Fruit fly (Drosophila melanogaster): ENCODE results near the gene CG15602.
A peak's percentile ranks its signal among the peaks of the same experiment; 100 is the strongest.

CG15602 gene

DNA sequence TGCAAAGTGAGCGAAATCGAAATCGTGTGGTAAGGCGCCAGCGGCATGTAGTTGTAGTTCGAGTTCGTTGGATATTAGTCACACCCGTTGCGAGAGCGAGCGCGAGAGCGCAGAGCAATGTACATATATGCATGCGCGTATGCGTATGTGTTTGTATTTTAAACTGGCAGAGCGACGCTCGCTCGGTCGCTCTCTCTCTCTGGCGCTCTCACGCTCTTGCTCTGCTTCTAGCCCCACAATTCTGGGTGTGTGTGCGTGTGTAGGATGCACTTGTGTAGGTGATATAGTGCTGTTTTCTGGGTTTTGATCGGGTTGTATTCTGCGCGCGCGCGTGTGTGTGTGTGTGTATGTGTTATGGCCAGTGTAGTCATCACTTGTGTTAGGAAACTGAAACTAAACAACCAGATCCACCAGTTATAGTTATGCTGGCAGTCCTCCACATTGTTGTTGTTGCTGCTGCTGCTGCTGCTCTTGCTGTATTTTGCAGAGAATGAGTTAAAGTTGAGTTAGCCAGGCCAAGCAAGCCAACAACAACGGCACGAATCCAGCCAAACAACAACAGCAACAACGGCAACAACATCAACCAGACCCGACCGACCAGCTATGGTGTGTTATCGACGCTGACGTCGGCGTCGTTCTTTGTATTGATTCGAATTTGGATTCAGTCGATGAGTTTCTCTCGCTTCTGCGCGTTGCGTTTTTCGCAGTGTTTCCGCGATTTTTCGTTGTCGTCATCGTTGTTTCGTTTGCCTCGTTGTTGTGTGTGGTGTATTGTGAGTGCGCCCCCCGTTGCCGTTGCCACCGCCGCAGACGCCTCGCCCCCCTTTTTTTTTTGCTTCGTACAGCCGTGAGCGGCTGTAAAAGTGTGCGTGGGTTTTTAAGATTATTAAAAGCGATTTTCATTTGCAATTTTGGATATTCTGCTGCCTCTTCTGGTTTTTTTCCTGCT is 12.7 kb downstream of the CG15602 start (continued):
- TF ChIP-seq dmrt93B (GFP tag; optimal IDR thresholded peaks at IDR 0.05), result no peak
- peak; percentile 93 for TF ChIP-seq Vsx2 (GFP tag; optimal IDR thresholded peaks at IDR 0.05; ENCODE audit: partially characterized antibody)
- TF ChIP-seq Hnf4 (GFP tag; optimal IDR thresholded peaks at IDR 0.05), result peak; percentile 2
- TF ChIP-seq Myc (optimal IDR thresholded peaks at IDR 0.05), result no peak
- peak; percentile 44 for TF ChIP-seq sage (GFP tag; optimal IDR thresholded peaks at IDR 0.05)
- TF ChIP-seq OdsH (GFP tag; optimal IDR thresholded peaks at IDR 0.05), result peak; percentile 17
- peak; percentile 50 for TF ChIP-seq Jra (GFP tag; optimal IDR thresholded peaks at IDR 0.05)
- TF ChIP-seq dsf (GFP tag; optimal IDR thresholded peaks at IDR 0.05; ENCODE audit: borderline replicate concordance), result peak; percentile 40
- TF ChIP-seq Mio (GFP tag; optimal IDR thresholded peaks at IDR 0.05), result no peak
- no peak for TF ChIP-seq pan (optimal IDR thresholded peaks at IDR 0.05)

DNA sequence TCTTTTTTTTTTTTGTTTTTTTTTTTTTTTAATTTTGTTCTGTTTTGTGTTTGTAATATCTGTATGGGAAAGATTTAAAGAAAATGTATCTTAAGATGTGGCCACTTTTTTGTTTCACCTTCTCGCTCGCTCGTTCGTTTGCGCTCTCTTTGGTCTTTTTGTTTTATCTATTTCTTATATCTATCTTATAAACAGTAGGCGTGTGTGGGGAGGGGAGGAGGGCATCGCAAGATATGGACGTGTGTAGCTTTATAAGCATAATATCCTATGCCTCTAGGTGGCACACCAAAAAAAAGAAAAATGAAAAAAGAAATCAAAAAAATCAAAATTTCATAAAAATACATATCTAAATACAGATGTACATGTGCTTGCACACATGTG is 13.4 kb downstream of the CG15602 start:
- TF ChIP-seq Abd-B (GFP tag; optimal IDR thresholded peaks at IDR 0.05) (no peak), Dif (GFP tag; optimal IDR thresholded peaks at IDR 0.05; ENCODE audit: partially characterized antibody) (no peak), OdsH (GFP tag; optimal IDR thresholded peaks at IDR 0.05) (no peak), CrebA (GFP tag; optimal IDR thresholded peaks at IDR 0.05; ENCODE audit: borderline replicate concordance) (no peak), pan (optimal IDR thresholded peaks at IDR 0.05) (no peak), fru (GFP tag; optimal IDR thresholded peaks at IDR 0.05) (no peak), h (GFP tag; optimal IDR thresholded peaks at IDR 0.05) (no peak)

DNA sequence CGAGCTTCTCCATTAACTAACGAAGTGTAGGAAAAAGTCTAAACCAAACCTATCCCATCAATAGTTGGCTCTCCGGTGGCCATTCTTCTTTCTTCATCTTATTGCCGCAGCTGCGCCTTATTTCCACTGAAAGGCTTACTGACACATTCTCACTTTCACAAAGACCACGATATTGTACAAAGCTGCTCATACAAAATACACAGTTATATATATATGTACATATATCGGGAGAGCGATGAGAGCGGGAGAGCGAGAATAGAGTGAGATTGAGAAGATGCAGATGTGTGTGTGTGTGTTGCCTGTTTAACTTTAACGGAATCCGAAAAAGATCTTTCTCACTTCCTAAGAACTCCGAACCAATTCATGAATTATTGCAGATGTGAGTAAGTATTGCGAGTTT is 14.0 kb downstream of the CG15602 start:
- TF ChIP-seq sage (GFP tag; optimal IDR thresholded peaks at IDR 0.05) (peak; percentile 49), tai (GFP tag; optimal IDR thresholded peaks at IDR 0.05) (peak; percentile 17), usp (GFP tag; optimal IDR thresholded peaks at IDR 0.05) (no peak), Dif (GFP tag; optimal IDR thresholded peaks at IDR 0.05; ENCODE audit: partially characterized antibody) (peak; percentile 72), GATAd (GFP tag; optimal IDR thresholded peaks at IDR 0.05) (no peak), fru (GFP tag; optimal IDR thresholded peaks at IDR 0.05) (peak; percentile 20), dl (GFP tag; optimal IDR thresholded peaks at IDR 0.05; ENCODE audit: insufficient read depth in 1 of 2, partially characterized antibody in 2 of 2) (peak in 1 of 2 experiments; percentile 79), N (GFP tag; optimal IDR thresholded peaks at IDR 0.05) (peak; percentile 17), Hr78 (GFP tag; optimal IDR thresholded peaks at IDR 0.05) (no peak), Vsx2 (GFP tag; optimal IDR thresholded peaks at IDR 0.05; ENCODE audit: partially characterized antibody) (peak; percentile 28), brk (GFP tag; optimal IDR thresholded peaks at IDR 0.05) (no peak), lola (GFP tag; optimal IDR thresholded peaks at IDR 0.05) (no peak), Rel (GFP tag; optimal IDR thresholded peaks at IDR 0.05) (peak; percentile 44), Rel (tag; optimal IDR thresholded peaks at IDR 0.05) (no peak)

DNA sequence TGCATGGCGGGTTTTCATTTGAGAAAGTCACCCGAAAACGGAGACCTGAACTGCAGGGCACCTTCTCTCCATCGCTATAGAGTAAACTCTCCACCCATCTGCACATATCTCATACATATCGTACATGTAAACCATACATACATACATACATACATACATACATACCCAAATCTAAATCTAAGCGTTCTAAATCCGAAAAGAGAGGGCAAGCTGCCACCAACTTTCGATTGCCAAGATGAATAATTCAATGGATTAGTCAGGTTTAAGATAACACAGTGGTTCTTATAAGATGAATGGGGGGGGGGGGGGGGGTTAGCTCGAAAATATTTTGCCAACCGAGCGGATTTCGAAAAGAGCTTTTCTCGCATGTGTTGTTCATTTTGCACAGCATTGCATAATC is 15.3 kb downstream of the CG15602 start:
- TF ChIP-seq Dfd (GFP tag; optimal IDR thresholded peaks at IDR 0.05), result peak; percentile 50
- TF ChIP-seq jim (GFP tag; optimal IDR thresholded peaks at IDR 0.05), result no peak

DNA sequence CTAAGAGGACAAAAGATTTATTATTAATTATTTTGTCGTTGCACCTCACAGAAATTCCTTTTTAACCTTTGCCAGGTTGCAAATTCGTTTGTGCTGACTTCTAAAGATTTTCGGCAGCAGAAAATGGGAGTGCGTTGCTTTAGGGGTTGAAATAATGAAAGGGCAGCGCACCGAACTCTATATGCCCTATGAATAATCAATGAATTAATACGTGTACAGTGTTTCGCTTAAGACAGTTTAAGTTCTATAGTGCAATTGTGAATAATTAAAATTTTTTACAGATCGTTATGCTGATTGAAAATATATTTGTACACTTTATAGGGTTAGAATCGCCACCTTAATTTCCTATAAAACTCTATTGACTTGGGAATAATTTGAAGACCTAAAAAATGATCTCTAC is 16.9 kb downstream of the CG15602 start:
- TF ChIP-seq br (GFP tag; optimal IDR thresholded peaks at IDR 0.05) (no peak), Hnf4 (GFP tag; optimal IDR thresholded peaks at IDR 0.05) (no peak), HLH106 (tag; optimal IDR thresholded peaks at IDR 0.05) (no peak), foxo (GFP tag; optimal IDR thresholded peaks at IDR 0.05) (no peak), Rel (GFP tag; optimal IDR thresholded peaks at IDR 0.05) (no peak), Rel (tag; optimal IDR thresholded peaks at IDR 0.05) (no peak), Dfd (GFP tag; optimal IDR thresholded peaks at IDR 0.05) (no peak), GATAd (GFP tag; optimal IDR thresholded peaks at IDR 0.05) (no peak), Mio (GFP tag; optimal IDR thresholded peaks at IDR 0.05) (no peak), usp (GFP tag; optimal IDR thresholded peaks at IDR 0.05) (no peak), CrebA (GFP tag; optimal IDR thresholded peaks at IDR 0.05; ENCODE audit: borderline replicate concordance) (no peak), lola (GFP tag; optimal IDR thresholded peaks at IDR 0.05) (no peak), pan (optimal IDR thresholded peaks at IDR 0.05) (no peak), psq (GFP tag; optimal IDR thresholded peaks at IDR 0.05) (no peak), sv (GFP tag; optimal IDR thresholded peaks at IDR 0.05) (no peak), Myc (optimal IDR thresholded peaks at IDR 0.05) (no peak)
